Worm (Caenorhabditis elegans): ENCODE measurements around the gene F48E3.9.

ce11 chrX:7506533-7506932, 25.7 kb downstream of the F48E3.9 start, which contains the start of gene lgc-11:
- no peak for TF ChIP-seq ama-1 (optimal IDR thresholded peaks at IDR 0.05)
- no peak for TF ChIP-seq pha-4 (GFP tag; IDR thresholded peaks at IDR 0.05)
- no peak for TF ChIP-seq pha-4 (tag; optimal IDR thresholded peaks at IDR 0.05)
- no peak for TF ChIP-seq unc-130 (GFP tag; optimal IDR thresholded peaks at IDR 0.05)
- no peak for TF ChIP-seq ztf-11 (tag; optimal IDR thresholded peaks at IDR 0.05)

Measured in whole organism, L4 larva.